Worm (Caenorhabditis elegans) whole organism, L2 larva: ENCODE measurements around the gene egg-3.

ENCODE experiments used
- elt-3 ChIP-seq: sonication (generic microtip); optimal IDR thresholded peaks from 2 replicates; lab custom pipeline; 2017; ENCODE audit warnings: missing biosample characterization, missing genetic modification characterization
- mbf-1 ChIP-seq: sonication (generic microtip); optimal IDR thresholded peaks from 2 replicates; lab custom pipeline; 2017; ENCODE audit warnings: missing biosample characterization, missing genetic modification characterization
- nhr-10 ChIP-seq: sonication (generic microtip); optimal IDR thresholded peaks from 2 replicates; lab custom pipeline; 2017; ENCODE audit warnings: missing biosample characterization, missing genetic modification characterization
- ztf-1 ChIP-seq: fragments of 200-800 bp; sonication (Bioruptor generic); conservative IDR thresholded peaks from 2 replicates; pipeline ENCODE4 v1.3.6; 2022; ENCODE audit warnings: missing genetic modification characterization, missing compliant biosample characterization
- ztf-4 ChIP-seq: fragments of 150-350 bp; optimal IDR thresholded peaks from 2 replicates; lab custom pipeline; 2014; ENCODE audit warnings: missing biosample characterization, missing genetic modification characterization

DNA sequence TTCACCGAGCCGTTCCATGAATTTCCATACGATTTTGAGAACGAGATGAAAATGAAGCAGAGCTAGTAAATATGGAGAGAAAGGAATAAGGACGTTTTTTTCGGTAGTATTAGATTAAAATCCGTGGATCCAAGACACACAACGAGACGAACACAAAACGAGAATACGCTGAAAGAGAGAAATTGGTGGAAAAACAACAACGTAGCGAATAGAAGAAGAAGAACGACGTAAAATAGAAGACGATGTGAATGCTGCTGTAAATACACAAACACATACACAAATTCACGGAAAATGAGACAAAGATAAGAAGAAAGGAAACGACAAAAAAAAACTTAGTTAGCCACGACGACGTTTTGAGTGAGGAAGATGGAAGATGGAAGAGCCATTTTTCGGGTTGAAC, 49.5 kb downstream of the egg-3 start:
- no peak for TF ChIP-seq ztf-4
- no peak for TF ChIP-seq elt-3 (tag; lab: Kevin White, UChicago)
- TF ChIP-seq nhr-10 = no peak
- TF ChIP-seq ztf-1 (GFP tag; lab: Robert Waterston, UW) = no peak
- no peak for TF ChIP-seq mbf-1 (tag; lab: Kevin White, UChicago)
